Worm (Caenorhabditis elegans) whole organism, mixed stage, embryonic: ENCODE measurements around the gene sun-1.
A peak's percentile ranks its signal among the peaks of the same experiment; 100 is the strongest.

Experiments
- bed-3 ChIP-seq: fragments of 200-800 bp; sonication (Bioruptor generic); optimal IDR thresholded peaks from 3 replicates; lab custom pipeline; 2018; ENCODE audit warnings: mild to moderate bottlenecking, missing genetic modification characterization, moderate library complexity, missing compliant biosample characterization
- blmp-1 ChIP-seq: fragments of 150-350 bp; optimal IDR thresholded peaks from 2 replicates; lab custom pipeline; 2014; ENCODE audit warnings: missing biosample characterization, missing genetic modification characterization
- ceh-39 ChIP-seq: fragments of 150-350 bp; optimal IDR thresholded peaks from 2 replicates; lab custom pipeline; 2014; ENCODE audit warnings: missing biosample characterization, missing genetic modification characterization
- ceh-43 ChIP-seq: fragments of 200-800 bp; sonication (Bioruptor generic); optimal IDR thresholded peaks from 2 replicates; lab custom pipeline; 2018; ENCODE audit warnings: mild to moderate bottlenecking, missing genetic modification characterization, moderate library complexity, missing compliant biosample characterization
- ceh-83 ChIP-seq: fragments of 200-800 bp; sonication (Bioruptor generic); optimal IDR thresholded peaks from 2 replicates; lab custom pipeline; 2018; ENCODE audit warnings: mild to moderate bottlenecking, missing genetic modification characterization, missing compliant biosample characterization
- ces-1 ChIP-seq: fragments of 150-350 bp; optimal IDR thresholded peaks from 2 replicates; lab custom pipeline; 2014; ENCODE audit warnings: missing biosample characterization, missing genetic modification reagents, missing genetic modification characterization
- cnd-1 ChIP-seq: fragments of 200-800 bp; sonication (Bioruptor generic); optimal IDR thresholded peaks from 2 replicates; lab custom pipeline; 2018; ENCODE audit warnings: mild to moderate bottlenecking, missing genetic modification characterization, missing compliant biosample characterization
- drap-1 ChIP-seq: fragments of 200-800 bp; sonication (Bioruptor generic); optimal IDR thresholded peaks from 3 replicates; lab custom pipeline; 2018; ENCODE audit warnings: mild to moderate bottlenecking, missing genetic modification characterization, missing compliant biosample characterization
- elt-3 ChIP-seq: fragments of 150-350 bp; optimal IDR thresholded peaks from 2 replicates; lab custom pipeline; 2014; ENCODE audit warnings: missing biosample characterization, missing genetic modification characterization
- flh-1 ChIP-seq: fragments of 200-800 bp; sonication (Bioruptor generic); optimal IDR thresholded peaks from 2 replicates; lab custom pipeline; 2018; ENCODE audit warnings: mild to moderate bottlenecking, missing genetic modification characterization, moderate library complexity, missing compliant biosample characterization
- ham-2 ChIP-seq: fragments of 200-800 bp; sonication (Bioruptor generic); optimal IDR thresholded peaks from 2 replicates; lab custom pipeline; 2018; ENCODE audit warnings: mild to moderate bottlenecking, missing genetic modification characterization, missing compliant biosample characterization
- hlh-1 ChIP-seq: fragments of 150-350 bp; optimal IDR thresholded peaks from 2 replicates; lab custom pipeline; 2014; ENCODE audit warnings: missing biosample characterization, missing genetic modification reagents, missing genetic modification characterization
- lin-32 ChIP-seq: fragments of 200-800 bp; sonication (Bioruptor generic); optimal IDR thresholded peaks from 2 replicates; lab custom pipeline; 2018; ENCODE audit warnings: mild to moderate bottlenecking, missing genetic modification characterization, missing compliant biosample characterization
- lsy-2 ChIP-seq: fragments of 150-350 bp; optimal IDR thresholded peaks from 2 replicates; lab custom pipeline; 2014; ENCODE audit warnings: missing biosample characterization, missing genetic modification characterization
- mep-1 ChIP-seq: fragments of 150-350 bp; optimal IDR thresholded peaks from 2 replicates; lab custom pipeline; 2017; ENCODE audit warnings: missing biosample characterization, missing genetic modification reagents, missing genetic modification characterization, inconsistent platforms
- mls-2 ChIP-seq: sonication (generic microtip); optimal IDR thresholded peaks from 2 replicates; lab custom pipeline; 2016; ENCODE audit warnings: mild to moderate bottlenecking, missing genetic modification characterization, moderate library complexity, missing compliant biosample characterization
- nhr-12 ChIP-seq: fragments of 150-350 bp; optimal IDR thresholded peaks from 2 replicates; lab custom pipeline; 2014; ENCODE audit warnings: missing biosample characterization, missing genetic modification characterization
- nhr-2 ChIP-seq: fragments of 150-350 bp; optimal IDR thresholded peaks from 2 replicates; lab custom pipeline; 2014; ENCODE audit warnings: missing biosample characterization, missing genetic modification characterization
- sem-2 ChIP-seq: fragments of 200-800 bp; sonication (Bioruptor generic); optimal IDR thresholded peaks from 2 replicates; lab custom pipeline; 2018; ENCODE audit warnings: mild to moderate bottlenecking, missing genetic modification characterization, missing compliant biosample characterization
- snpc-4 ChIP-seq: fragments of 150-350 bp; optimal IDR thresholded peaks from 2 replicates; lab custom pipeline; 2014; ENCODE audit warnings: missing biosample characterization, missing genetic modification characterization
- sptf-1 ChIP-seq: sonication (generic microtip); optimal IDR thresholded peaks from 2 replicates; lab custom pipeline; 2017; ENCODE audit warnings: mild to moderate bottlenecking, missing genetic modification characterization, moderate library complexity, missing compliant biosample characterization
- tbx-8 ChIP-seq: fragments of 200-800 bp; sonication (Bioruptor generic); optimal IDR thresholded peaks from 2 replicates; lab custom pipeline; 2018; ENCODE audit warnings: mild to moderate bottlenecking, missing genetic modification characterization, moderate library complexity, missing compliant biosample characterization
- unc-120 ChIP-seq: sonication (generic microtip); optimal IDR thresholded peaks from 2 replicates; lab custom pipeline; 2017; ENCODE audit warnings: missing genetic modification characterization, missing compliant biosample characterization; ENCODE audit not compliant: poor library complexity, severe bottlenecking
- unc-39 ChIP-seq: fragments of 150-350 bp; optimal IDR thresholded peaks from 2 replicates; lab custom pipeline; 2014; ENCODE audit warnings: missing biosample characterization, missing genetic modification characterization
- unc-62 ChIP-seq: fragments of 150-350 bp; optimal IDR thresholded peaks from 2 replicates; lab custom pipeline; 2014; ENCODE audit warnings: missing biosample characterization, missing genetic modification reagents, missing genetic modification characterization
- zip-8 ChIP-seq: fragments of 150-350 bp; optimal IDR thresholded peaks from 2 replicates; lab custom pipeline; 2014; ENCODE audit warnings: missing biosample characterization, missing genetic modification characterization
- ztf-11 ChIP-seq: fragments of 150-350 bp; optimal IDR thresholded peaks from 2 replicates; lab custom pipeline; 2014; ENCODE audit warnings: missing biosample characterization, missing genetic modification characterization

The sun-1 gene

DNA sequence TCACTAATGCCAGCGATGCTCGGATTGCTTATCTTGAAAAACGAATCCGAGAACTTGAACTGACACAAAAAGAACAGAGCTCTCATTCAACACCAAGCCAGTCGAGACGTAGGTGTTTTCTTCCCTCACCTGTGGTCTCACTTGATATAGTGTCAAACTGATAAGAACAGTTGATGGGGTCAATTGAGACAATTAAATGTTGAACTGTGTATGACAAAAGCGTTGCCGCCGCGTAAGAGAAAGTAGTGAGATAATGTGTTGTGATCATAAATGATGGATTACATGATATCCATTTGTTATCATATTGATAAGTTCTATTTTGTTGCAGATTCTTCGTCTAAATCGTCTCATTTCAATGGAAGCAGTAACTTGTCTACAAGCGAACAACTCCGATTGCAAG lies 19.6 kb downstream of the sun-1 start:
- TF ChIP-seq flh-1 (GFP tag; lab: Kevin White, UChicago), result no peak
- peak; percentile 20 for TF ChIP-seq blmp-1
- TF ChIP-seq, all 35 proteins: peak for 1

DNA sequence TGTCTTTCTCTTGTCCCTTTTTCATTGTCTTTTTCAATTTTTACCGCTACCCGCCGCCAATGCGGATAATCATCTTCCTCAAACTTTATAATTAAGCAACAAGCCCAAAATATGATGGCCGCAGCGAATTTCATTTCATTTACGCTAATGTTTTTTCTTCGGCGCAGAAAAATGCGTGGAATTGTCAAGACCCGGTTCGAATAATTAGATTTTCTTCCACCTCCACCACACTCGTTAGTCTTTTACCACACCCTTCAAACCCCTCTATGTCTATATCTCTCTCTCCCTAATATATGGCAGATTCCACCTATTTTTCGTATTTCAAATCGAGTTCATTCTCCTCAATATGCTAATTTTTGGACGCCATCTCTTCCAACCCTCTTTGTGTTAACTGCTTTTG lies 22.8 kb downstream of the sun-1 start:
- TF ChIP-seq mep-1 (tag; lab: Kevin White, UChicago) (no peak), flh-1 (GFP tag; lab: Kevin White, UChicago) (no peak), hlh-1 (tag; lab: Kevin White, UChicago) (no peak), ces-1 (GFP tag; lab: Kevin White, UChicago) (peak; percentile 82), lin-32 (GFP tag; lab: Kevin White, UChicago) (no peak)
- TF ChIP-seq, all 35 proteins: peak for 1

DNA sequence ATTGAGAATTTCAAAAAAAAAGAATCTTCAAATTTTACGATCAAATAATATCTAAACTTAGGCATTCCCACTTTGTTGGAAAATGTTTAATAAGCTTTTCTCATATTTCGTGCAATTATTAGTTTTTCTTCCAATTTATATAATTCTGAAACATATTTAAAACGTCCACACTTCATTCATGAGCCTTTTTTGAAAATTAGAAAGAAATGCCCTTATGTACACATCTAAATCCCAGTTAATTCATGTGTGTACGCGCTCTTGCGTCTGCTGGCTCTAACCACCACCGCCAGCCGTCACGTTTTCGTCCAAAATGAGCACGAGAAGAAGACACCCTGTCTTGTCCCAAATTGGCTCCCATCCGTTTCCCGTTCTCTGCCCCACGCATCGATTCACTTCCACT lies 26.8 kb downstream of the sun-1 start:
- TF ChIP-seq sem-2 (GFP tag; lab: Kevin White, UChicago), result no peak
- no peak for TF ChIP-seq ztf-11
- TF ChIP-seq ces-1 (GFP tag; lab: Kevin White, UChicago), result no peak
- TF ChIP-seq lsy-2 (tag; lab: Kevin White, UChicago), result no peak
- no peak for TF ChIP-seq nhr-12
- no peak for TF ChIP-seq mls-2
- TF ChIP-seq bed-3 (GFP tag; lab: Kevin White, UChicago), result no peak
- TF ChIP-seq ceh-83 (GFP tag; lab: Kevin White, UChicago), result no peak
- TF ChIP-seq elt-3 (tag; lab: Kevin White, UChicago), result no peak
- TF ChIP-seq sptf-1 (tag; lab: Kevin White, UChicago), result no peak
- no peak for TF ChIP-seq hlh-1 (tag; lab: Kevin White, UChicago)
- TF ChIP-seq unc-120, result no peak
- no peak for TF ChIP-seq ceh-39 (tag; lab: Kevin White, UChicago)
- TF ChIP-seq unc-62 (GFP tag; lab: Kevin White, UChicago), result no peak
- TF ChIP-seq ham-2 (GFP tag; lab: Kevin White, UChicago), result no peak

DNA sequence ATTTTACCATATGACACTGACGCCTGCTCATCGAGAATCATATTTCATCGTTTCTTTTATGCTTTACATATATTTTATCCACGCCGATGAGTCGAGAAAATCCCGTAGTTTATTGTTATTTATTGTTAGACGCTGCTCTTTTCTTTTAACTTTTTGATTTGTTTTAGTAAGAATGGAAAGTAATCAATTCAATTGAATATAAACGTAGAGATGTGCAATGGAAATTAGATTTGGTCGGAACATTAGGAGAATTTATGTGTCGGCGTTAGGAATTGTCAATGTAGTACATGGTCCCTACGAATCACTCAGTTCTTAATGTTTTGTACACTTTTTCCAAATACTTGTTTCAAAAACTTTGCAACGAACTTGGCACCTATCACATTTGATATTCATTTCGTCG lies 28.1 kb downstream of the sun-1 start:
- TF ChIP-seq bed-3 (GFP tag; lab: Kevin White, UChicago), result no peak
- TF ChIP-seq ces-1 (GFP tag; lab: Kevin White, UChicago), result peak; percentile 97
- TF ChIP-seq ztf-11, result no peak
- TF ChIP-seq ceh-39 (tag; lab: Kevin White, UChicago), result no peak

DNA sequence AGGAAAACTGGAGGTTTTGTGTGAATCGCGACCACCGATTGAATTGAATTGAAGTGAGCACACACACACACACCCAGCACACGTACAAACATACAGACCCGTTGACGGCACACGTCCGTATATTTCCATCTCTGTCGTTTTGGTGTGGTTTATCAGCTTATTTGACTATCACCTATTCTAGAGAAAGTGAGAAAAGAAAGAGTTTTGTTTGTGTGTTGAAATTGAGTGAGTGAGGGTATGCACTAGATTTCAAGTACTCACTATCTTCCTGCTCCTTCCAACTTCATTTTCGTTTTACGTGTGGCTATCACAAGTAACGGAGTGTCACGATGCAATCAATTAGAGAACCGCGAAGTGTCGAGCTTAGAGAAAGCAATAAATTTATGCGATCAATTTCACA lies 29.5 kb downstream of the sun-1 start:
- no peak for TF ChIP-seq nhr-12
- TF ChIP-seq drap-1 (GFP tag; lab: Kevin White, UChicago), result no peak
- no peak for TF ChIP-seq zip-8 (tag; lab: Kevin White, UChicago)
- no peak for TF ChIP-seq mep-1 (tag; lab: Kevin White, UChicago)

DNA sequence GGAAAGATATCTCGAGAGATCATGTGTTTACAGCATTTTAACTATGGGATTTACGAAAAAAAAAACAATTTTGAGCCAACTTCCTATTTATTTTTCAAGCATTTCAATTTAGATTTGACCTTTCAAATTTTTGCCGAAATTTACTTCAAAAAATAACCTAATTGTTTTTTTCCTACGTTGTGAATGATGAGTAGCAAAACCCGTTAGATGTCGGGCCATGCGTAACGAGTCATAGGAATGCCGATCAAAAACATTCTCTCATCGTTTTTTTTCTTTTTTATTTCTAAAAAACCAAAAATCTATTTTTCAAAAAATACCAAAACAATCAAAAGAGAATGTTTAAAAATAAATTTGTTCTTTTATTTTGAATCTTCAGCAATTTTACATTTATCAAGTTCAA lies 30.5 kb downstream of the sun-1 start:
- no peak for TF ChIP-seq cnd-1 (tag; lab: Kevin White, UChicago)
- no peak for TF ChIP-seq mls-2
- no peak for TF ChIP-seq tbx-8
- no peak for TF ChIP-seq sem-2 (GFP tag; lab: Kevin White, UChicago)
- TF ChIP-seq unc-62 (GFP tag; lab: Kevin White, UChicago), result no peak
- TF ChIP-seq ham-2 (GFP tag; lab: Kevin White, UChicago), result no peak
- TF ChIP-seq elt-3 (tag; lab: Kevin White, UChicago), result no peak
- no peak for TF ChIP-seq lsy-2 (tag; lab: Kevin White, UChicago)
- TF ChIP-seq snpc-4 (tag; lab: Kevin White, UChicago), result no peak
- TF ChIP-seq ceh-83 (GFP tag; lab: Kevin White, UChicago), result no peak
- TF ChIP-seq zip-8 (tag; lab: Kevin White, UChicago), result no peak
- no peak for TF ChIP-seq ceh-43 (GFP tag; lab: Kevin White, UChicago)
- no peak for TF ChIP-seq unc-39 (tag; lab: Kevin White, UChicago)
- TF ChIP-seq drap-1 (GFP tag; lab: Kevin White, UChicago), result no peak
- no peak for TF ChIP-seq nhr-2
- TF ChIP-seq sptf-1 (tag; lab: Kevin White, UChicago), result no peak

DNA sequence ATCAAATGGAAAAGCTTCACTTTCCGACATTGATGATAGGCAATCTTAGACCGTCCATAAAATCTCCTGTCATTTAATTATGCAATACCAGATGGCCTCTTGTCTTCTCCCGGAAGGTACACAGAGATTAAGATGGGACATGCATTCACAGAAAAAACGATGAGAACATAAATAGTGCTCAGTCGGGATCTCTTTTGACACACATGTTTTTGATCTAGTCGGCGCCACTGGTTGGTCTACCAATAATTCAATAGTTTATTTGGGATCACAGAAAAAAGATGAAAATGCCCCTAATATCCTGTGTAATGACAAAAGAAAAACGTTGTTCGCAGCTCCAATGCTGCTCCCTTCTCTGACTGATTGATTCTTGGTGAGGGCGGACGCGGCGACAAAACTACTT lies 32.3 kb downstream of the sun-1 start:
- TF ChIP-seq unc-62 (GFP tag; lab: Kevin White, UChicago), result peak; percentile 4
- no peak for TF ChIP-seq nhr-12
